Worm (Caenorhabditis elegans) whole organism, young adult: ENCODE data around the gene twk-16.

Source experiments
- D2030.7 ChIP-seq: fragments of 200-800 bp; sonication (Bioruptor generic); IDR thresholded peaks from 2 replicates; pipeline ENCODE4 v1.3.6; 2022; ENCODE audit warnings: missing genetic modification reagents, missing genetic modification characterization, missing compliant biosample characterization
- F37B4.10 ChIP-seq: fragments of 200-800 bp; sonication (Bioruptor generic); IDR thresholded peaks from 2 replicates; pipeline ENCODE4 v1.3.6; 2022; ENCODE audit warnings: missing genetic modification characterization, missing compliant biosample characterization
- F52B5.7 ChIP-seq: sonication (generic microtip); optimal IDR thresholded peaks from 2 replicates; lab custom pipeline; 2016; ENCODE audit warnings: mild to moderate bottlenecking, missing genetic modification characterization, missing compliant biosample characterization
- F55B11.4 ChIP-seq: sonication (generic microtip); optimal IDR thresholded peaks from 2 replicates; lab custom pipeline; 2016; ENCODE audit warnings: missing compliant biosample characterization, missing genetic modification characterization, borderline replicate concordance; ENCODE audit not compliant: insufficient read depth
- K12H6.12 ChIP-seq: fragments of 200-800 bp; sonication (Bioruptor generic); optimal IDR thresholded peaks from 2 replicates; lab custom pipeline; 2018; ENCODE audit warnings: mild to moderate bottlenecking, missing genetic modification characterization, missing compliant biosample characterization
- T07F8.4 ChIP-seq: sonication (generic microtip); optimal IDR thresholded peaks from 2 replicates; lab custom pipeline; 2016; ENCODE audit warnings: mild to moderate bottlenecking, missing genetic modification characterization, moderate library complexity, missing compliant biosample characterization
- T26A5.8 ChIP-seq: sonication (generic microtip); optimal IDR thresholded peaks from 2 replicates; lab custom pipeline; 2016; ENCODE audit warnings: missing genetic modification characterization, missing compliant biosample characterization
- Y53F4B.3 ChIP-seq: fragments of 200-800 bp; sonication (Bioruptor generic); IDR thresholded peaks from 2 replicates; pipeline ENCODE4 v1.3.6; 2022; ENCODE audit warnings: missing genetic modification reagents, missing genetic modification characterization, missing compliant biosample characterization
- Y53G8AR.9 ChIP-seq: fragments of 200-800 bp; sonication (Bioruptor generic); conservative IDR thresholded peaks from 2 replicates; pipeline ENCODE4 v1.3.6; 2022; ENCODE audit warnings: missing genetic modification reagents, missing genetic modification characterization, missing compliant biosample characterization
- Y56A3A.18 ChIP-seq: fragments of 200-800 bp; sonication (Bioruptor generic); IDR thresholded peaks from 2 replicates; pipeline ENCODE4 v1.3.6; 2022; ENCODE audit warnings: missing genetic modification reagents, missing genetic modification characterization, missing compliant biosample characterization
- Y79H2A.3 ChIP-seq: fragments of 200-800 bp; sonication (Bioruptor generic); conservative IDR thresholded peaks from 2 replicates; pipeline ENCODE4 v1.3.6; 2022; ENCODE audit warnings: missing genetic modification reagents, missing genetic modification characterization, missing compliant biosample characterization
- ama-1 ChIP-seq, 3 experiments: fragments of 150-350 bp in 1 of 3; sonication (generic microtip) in 2 of 3; optimal IDR thresholded peaks; 2 replicates each; lab custom pipeline; 2014 to 2018; ENCODE audit warnings: missing biosample characterization in 2 of 3, missing genetic modification characterization in 2 of 3, missing genetic modification reagents in 2 of 3
- aptf-2 ChIP-seq: fragments of 200-800 bp; sonication (Bioruptor generic); conservative IDR thresholded peaks from 2 replicates; pipeline ENCODE4 v1.3.6; 2022; ENCODE audit warnings: missing genetic modification reagents, missing genetic modification characterization, missing compliant biosample characterization
- aptf-3 ChIP-seq: fragments of 200-800 bp; sonication (Bioruptor generic); IDR thresholded peaks from 2 replicates; pipeline ENCODE4 v1.3.6; 2022; ENCODE audit warnings: missing genetic modification characterization, missing compliant biosample characterization
- athp-1 ChIP-seq: sonication (generic microtip); optimal IDR thresholded peaks from 2 replicates; lab custom pipeline; 2017; ENCODE audit warnings: mild to moderate bottlenecking, missing genetic modification characterization, missing compliant biosample characterization
- attf-5 ChIP-seq: fragments of 200-800 bp; sonication (Bioruptor generic); optimal IDR thresholded peaks from 2 replicates; lab custom pipeline; 2018; ENCODE audit warnings: mild to moderate bottlenecking, missing genetic modification characterization, missing compliant biosample characterization
- cebp-1 ChIP-seq, 2 experiments: fragments of 200-800 bp in 1 of 2; sonication (Bioruptor generic) in 1 of 2; sonication (generic microtip) in 1 of 2; IDR thresholded peaks in 1 of 2; optimal IDR thresholded peaks in 1 of 2; 2 replicates each; pipeline versions ENCODE4 v1.3.6 to Lab custom; 2017 to 2022; ENCODE audit warnings: missing compliant biosample characterization in 2 of 2, missing genetic modification characterization in 2 of 2, mild to moderate bottlenecking in 1 of 2, missing genetic modification reagents in 1 of 2, moderate library complexity in 1 of 2
- ceh-27 ChIP-seq: fragments of 200-800 bp; sonication (Bioruptor generic); optimal IDR thresholded peaks from 2 replicates; lab custom pipeline; 2018; ENCODE audit warnings: mild to moderate bottlenecking, missing genetic modification characterization, moderate library complexity, missing compliant biosample characterization
- die-1 ChIP-seq: sonication (generic microtip); optimal IDR thresholded peaks from 2 replicates; lab custom pipeline; 2016; ENCODE audit warnings: missing genotype, mild to moderate bottlenecking, missing genetic modification characterization, missing compliant biosample characterization
- efl-1 ChIP-seq: fragments of 150-350 bp; optimal IDR thresholded peaks from 2 replicates; lab custom pipeline; 2014; ENCODE audit warnings: missing biosample characterization, missing genetic modification reagents, missing genetic modification characterization
- egl-44 ChIP-seq: fragments of 200-800 bp; sonication (Bioruptor generic); IDR thresholded peaks from 2 replicates; pipeline ENCODE4 v1.3.6; 2022; ENCODE audit warnings: missing genetic modification reagents, missing genetic modification characterization, missing compliant biosample characterization
- ekl-4 ChIP-seq: fragments of 200-800 bp; sonication (Bioruptor generic); IDR thresholded peaks from 2 replicates; pipeline ENCODE4 v1.3.6; 2022; ENCODE audit warnings: missing genetic modification reagents, missing genetic modification characterization, missing compliant biosample characterization
- ets-4 ChIP-seq: fragments of 200-800 bp; sonication (Bioruptor generic); optimal IDR thresholded peaks from 2 replicates; lab custom pipeline; 2018; ENCODE audit warnings: mild to moderate bottlenecking, missing genetic modification characterization, missing compliant biosample characterization
- hlh-12 ChIP-seq: sonication (generic microtip); optimal IDR thresholded peaks from 2 replicates; lab custom pipeline; 2016; ENCODE audit warnings: missing genetic modification characterization, missing compliant biosample characterization
- hmg-20 ChIP-seq: fragments of 200-800 bp; sonication (Bioruptor generic); IDR thresholded peaks from 2 replicates; pipeline ENCODE4 v1.3.6; 2022; ENCODE audit warnings: missing genetic modification reagents, missing genetic modification characterization, missing compliant biosample characterization
- lin-26 ChIP-seq: fragments of 200-800 bp; sonication (Bioruptor generic); IDR thresholded peaks from 2 replicates; pipeline ENCODE4 v1.3.6; 2022; ENCODE audit warnings: missing genetic modification reagents, missing genetic modification characterization, missing compliant biosample characterization
- lin-40 ChIP-seq: sonication (generic microtip); optimal IDR thresholded peaks from 2 replicates; lab custom pipeline; 2016; ENCODE audit warnings: missing genetic modification characterization, mild to moderate bottlenecking, missing compliant biosample characterization, missing genotype, missing genetic modification reagents
- lin-54 ChIP-seq: fragments of 200-800 bp; sonication (Bioruptor generic); optimal IDR thresholded peaks from 2 replicates; lab custom pipeline; 2018; ENCODE audit warnings: mild to moderate bottlenecking, missing genetic modification characterization, missing compliant biosample characterization
- lir-1 ChIP-seq: fragments of 200-800 bp; sonication (Bioruptor generic); conservative IDR thresholded peaks from 2 replicates; pipeline ENCODE4 v1.3.6; 2022; ENCODE audit warnings: missing genetic modification reagents, missing genetic modification characterization, missing compliant biosample characterization
- madf-3 ChIP-seq: fragments of 200-800 bp; sonication (Bioruptor generic); IDR thresholded peaks from 2 replicates; pipeline ENCODE4 v1.3.6; 2022; ENCODE audit warnings: missing genetic modification reagents, missing genetic modification characterization, missing compliant biosample characterization
- madf-6 ChIP-seq: fragments of 200-800 bp; sonication (Bioruptor generic); IDR thresholded peaks from 2 replicates; pipeline ENCODE4 v1.3.6; 2022; ENCODE audit warnings: missing genetic modification reagents, missing genetic modification characterization, missing compliant biosample characterization
- nfya-1 ChIP-seq: sonication (generic microtip); optimal IDR thresholded peaks from 2 replicates; lab custom pipeline; 2017; ENCODE audit warnings: antibody characterized with exemption, missing compliant biosample characterization, missing genetic modification characterization, borderline replicate concordance; ENCODE audit not compliant: insufficient read depth
- nfyb-1 ChIP-seq: fragments of 200-800 bp; sonication (Bioruptor generic); IDR thresholded peaks from 2 replicates; pipeline ENCODE4 v1.3.6; 2022; ENCODE audit warnings: missing genetic modification reagents, missing genetic modification characterization, missing compliant biosample characterization
- nhr-179 ChIP-seq: sonication (generic microtip); optimal IDR thresholded peaks from 2 replicates; lab custom pipeline; 2016; ENCODE audit warnings: mild to moderate bottlenecking, missing genetic modification characterization, missing compliant biosample characterization
- nhr-80 ChIP-seq: sonication (generic microtip); optimal IDR thresholded peaks from 2 replicates; lab custom pipeline; 2016; ENCODE audit warnings: missing genetic modification characterization, missing compliant biosample characterization
- repo-1 ChIP-seq: sonication (generic microtip); optimal IDR thresholded peaks from 2 replicates; lab custom pipeline; 2017; ENCODE audit warnings: mild to moderate bottlenecking, missing genetic modification characterization, missing compliant biosample characterization
- rpc-1 ChIP-seq, 2 experiments: fragments of 150-350 bp in 1 of 2; sonication (generic microtip) in 1 of 2; optimal IDR thresholded peaks; 2 replicates each; lab custom pipeline; 2014 to 2018; ENCODE audit warnings: missing biosample characterization in 1 of 2, missing genetic modification characterization in 1 of 2, missing genetic modification reagents in 1 of 2, missing genotype in 1 of 2
- sdz-38 ChIP-seq: sonication (generic microtip); optimal IDR thresholded peaks from 2 replicates; lab custom pipeline; 2016; ENCODE audit warnings: missing genotype, missing genetic modification characterization, missing compliant biosample characterization
- sea-2 ChIP-seq: fragments of 200-800 bp; sonication (Bioruptor generic); IDR thresholded peaks from 2 replicates; pipeline ENCODE4 v1.3.6; 2022; ENCODE audit warnings: missing genetic modification characterization, missing compliant biosample characterization
- snpc-1.1 ChIP-seq: sonication (generic microtip); optimal IDR thresholded peaks from 2 replicates; lab custom pipeline; 2017; ENCODE audit warnings: missing genetic modification characterization, mild to moderate bottlenecking, missing compliant biosample characterization, antibody characterized with exemption, moderate library complexity, missing genotype, missing genetic modification reagents; ENCODE audit not compliant: insufficient read depth
- snpc-3.4 ChIP-seq: sonication (generic microtip); optimal IDR thresholded peaks from 2 replicates; lab custom pipeline; 2017; ENCODE audit warnings: missing genetic modification characterization, mild to moderate bottlenecking, missing compliant biosample characterization, antibody characterized with exemption, moderate library complexity, missing genotype, missing genetic modification reagents
- somi-1 ChIP-seq: fragments of 200-800 bp; sonication (Bioruptor generic); optimal IDR thresholded peaks from 2 replicates; lab custom pipeline; 2018; ENCODE audit warnings: mild to moderate bottlenecking, missing genetic modification characterization, missing compliant biosample characterization
- tlf-1 ChIP-seq: fragments of 200-800 bp; sonication (Bioruptor generic); optimal IDR thresholded peaks from 2 replicates; lab custom pipeline; 2018; ENCODE audit warnings: mild to moderate bottlenecking, missing genetic modification characterization, missing compliant biosample characterization
- unc-62 ChIP-seq: fragments of 150-350 bp; optimal IDR thresholded peaks from 2 replicates; lab custom pipeline; 2014; ENCODE audit warnings: missing biosample characterization, missing genetic modification reagents, missing genetic modification characterization
- zfh-2 ChIP-seq: fragments of 200-800 bp; sonication (Bioruptor generic); conservative IDR thresholded peaks from 2 replicates; pipeline ENCODE4 v1.3.6; 2022; ENCODE audit warnings: missing genetic modification reagents, missing genetic modification characterization, missing compliant biosample characterization
- zim-3 ChIP-seq: sonication (generic microtip); optimal IDR thresholded peaks from 2 replicates; lab custom pipeline; 2017; ENCODE audit warnings: mild to moderate bottlenecking, missing genetic modification characterization, moderate library complexity, missing compliant biosample characterization
- ztf-25 ChIP-seq: fragments of 200-800 bp; sonication (Bioruptor generic); IDR thresholded peaks from 2 replicates; pipeline ENCODE4 v1.3.6; 2022; ENCODE audit warnings: missing genetic modification reagents, missing genetic modification characterization, missing compliant biosample characterization
- ztf-6 ChIP-seq: fragments of 200-800 bp; sonication (Bioruptor generic); IDR thresholded peaks from 2 replicates; pipeline ENCODE4 v1.3.6; 2022; ENCODE audit warnings: missing genetic modification reagents, missing genetic modification characterization, missing compliant biosample characterization

twk-16 gene

DNA sequence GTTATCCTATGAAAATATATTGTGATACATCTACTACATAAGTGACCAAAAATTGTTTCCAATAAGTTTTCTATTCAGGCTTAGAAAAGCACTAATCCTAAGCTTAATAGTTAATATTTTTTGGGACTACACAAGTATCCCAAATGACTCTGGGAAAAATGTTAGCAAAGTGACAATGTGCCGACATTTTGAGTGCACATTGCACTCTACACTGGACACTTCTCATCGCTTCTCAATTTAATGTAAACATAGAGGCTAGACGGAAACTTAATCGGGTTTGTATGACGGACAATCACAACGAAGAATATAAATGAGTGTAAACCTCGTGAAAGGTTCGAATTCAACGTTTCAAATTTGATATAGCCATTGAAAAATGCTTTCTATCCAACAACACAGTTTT is 30.8 kb downstream of the twk-16 start (continued):
- TF ChIP-seq Y53F4B.3 (GFP tag; lab: Robert Waterston, UW), result no peak
- no peak for TF ChIP-seq ztf-25 (GFP tag; lab: Robert Waterston, UW)
- TF ChIP-seq sdz-38 (tag; lab: Kevin White, UChicago), result no peak
- TF ChIP-seq ztf-6 (GFP tag; lab: Robert Waterston, UW), result no peak
- peak; percentile 55 for TF ChIP-seq tlf-1 (GFP tag; lab: Kevin White, UChicago)
- TF ChIP-seq madf-3, result peak; percentile 69; the same call in 1 of the 2 replicates
- TF ChIP-seq Y79H2A.3 (GFP tag; lab: Robert Waterston, UW), result no peak
- TF ChIP-seq efl-1 (GFP tag; lab: Kevin White, UChicago), result no peak
- no peak for TF ChIP-seq aptf-2 (GFP tag; lab: Robert Waterston, UW)
- peak; percentile 55 for TF ChIP-seq lin-40 (tag; lab: Kevin White, UChicago)
- TF ChIP-seq lin-54 (GFP tag; lab: Kevin White, UChicago), result no peak
- no peak for TF ChIP-seq nfya-1 (tag; lab: Kevin White, UChicago)
- TF ChIP-seq madf-6, result no peak
- no peak for TF ChIP-seq zfh-2
- no peak for TF ChIP-seq zim-3
- TF ChIP-seq ama-1 (optimal IDR thresholded peaks at IDR 0.05; lab: Kevin White, UChicago), result peak; percentile 95
- peak in 1 of 2 experiments; percentile 36 for TF ChIP-seq ama-1 (GFP tag; optimal IDR thresholded peaks at IDR 0.05; lab: Kevin White, UChicago)
- TF ChIP-seq attf-5 (GFP tag; lab: Kevin White, UChicago), result no peak
- no peak for TF ChIP-seq ets-4 (GFP tag; lab: Kevin White, UChicago)
- TF ChIP-seq die-1 (tag; lab: Kevin White, UChicago), result no peak
- no peak for TF ChIP-seq egl-44
- TF ChIP-seq Y53G8AR.9 (GFP tag; lab: Robert Waterston, UW), result peak; percentile 49; the same call in 1 of the 2 replicates
- no peak for TF ChIP-seq T07F8.4
- no peak; the same call in 1 of the 2 replicates for TF ChIP-seq nfyb-1 (GFP tag; lab: Robert Waterston, UW)
- TF ChIP-seq cebp-1 (GFP tag; IDR thresholded peaks at IDR 0.05; lab: Robert Waterston, UW), result no peak
- peak; percentile 26 for TF ChIP-seq cebp-1 (tag; optimal IDR thresholded peaks at IDR 0.05; lab: Kevin White, UChicago)
- no peak for TF ChIP-seq hlh-12 (tag; lab: Kevin White, UChicago)
- TF ChIP-seq athp-1 (tag; lab: Kevin White, UChicago), result no peak
- TF ChIP-seq F52B5.7 (tag; lab: Kevin White, UChicago), result no peak
- no peak for TF ChIP-seq nhr-179
- no peak for TF ChIP-seq sea-2 (GFP tag; lab: Robert Waterston, UW)
- TF ChIP-seq snpc-3.4 (tag; lab: Kevin White, UChicago), result no peak
- TF ChIP-seq lin-26 (GFP tag; lab: Robert Waterston, UW), result no peak; the same call in 1 of the 2 replicates
- TF ChIP-seq ekl-4 (GFP tag; lab: Robert Waterston, UW), result no peak
- TF ChIP-seq snpc-1.1 (tag; lab: Kevin White, UChicago), result no peak
- peak; percentile 0 for TF ChIP-seq nhr-80 (tag; lab: Kevin White, UChicago)
- TF ChIP-seq hmg-20 (GFP tag; lab: Robert Waterston, UW), result no peak
- TF ChIP-seq F37B4.10, result no peak
- TF ChIP-seq F55B11.4 (tag; lab: Kevin White, UChicago), result no peak
- 0 out of 2 replicates have a peak, but pooled peaks have one; percentile 9 for TF ChIP-seq Y56A3A.18 (GFP tag; lab: Robert Waterston, UW)
- peak; percentile 80 for TF ChIP-seq repo-1 (tag; lab: Kevin White, UChicago)
- TF ChIP-seq T26A5.8, result no peak
- TF ChIP-seq aptf-3, result no peak
- no peak for TF ChIP-seq rpc-1 (optimal IDR thresholded peaks at IDR 0.05; lab: Kevin White, UChicago)
- no peak for TF ChIP-seq rpc-1 (tag; optimal IDR thresholded peaks at IDR 0.05; lab: Kevin White, UChicago)
- TF ChIP-seq K12H6.12 (tag; lab: Kevin White, UChicago), result no peak
- no peak for TF ChIP-seq D2030.7
- no peak for TF ChIP-seq ceh-27 (GFP tag; lab: Kevin White, UChicago)
- TF ChIP-seq somi-1 (GFP tag; lab: Kevin White, UChicago), result peak; percentile 57
- TF ChIP-seq unc-62 (GFP tag; lab: Kevin White, UChicago), result no peak
- no peak for TF ChIP-seq lir-1
